Worm (Caenorhabditis elegans) whole organism, L3 larva: ENCODE data around the gene frpr-12.

Source experiments
- fkh-10 ChIP-seq: sonication (generic microtip); optimal IDR thresholded peaks from 2 replicates; lab custom pipeline; 2017; ENCODE audit warnings: missing biosample characterization, missing genetic modification reagents, missing genetic modification characterization
- nfya-1 ChIP-seq: sonication (generic microtip); optimal IDR thresholded peaks from 2 replicates; lab custom pipeline; 2017; ENCODE audit warnings: missing genetic modification characterization, mild to moderate bottlenecking, missing compliant biosample characterization, antibody characterized with exemption, moderate library complexity; ENCODE audit not compliant: insufficient read depth
- pha-4 ChIP-seq: fragments of 150-350 bp; optimal IDR thresholded peaks from 2 replicates; lab custom pipeline; 2014; ENCODE audit warnings: missing biosample characterization, missing genetic modification reagents, missing genetic modification characterization

- TF ChIP-seq nfya-1 (tag; lab: Kevin White, UChicago) (no peak), fkh-10 (no peak), pha-4 (tag; lab: Kevin White, UChicago) (no peak)
Observed at ce11 chrV:8938943-8939342, 36.1 kb downstream of the frpr-12 start.
